Fruit fly (Drosophila melanogaster): ENCODE data around the gene r.

Gene r

dm6 chrX:16670691-16671481, 15.7 kb downstream of the r start (continued):
- no peak for TF ChIP-seq CG15479 (GFP tag; optimal IDR thresholded peaks at IDR 0.05)
- no peak for TF ChIP-seq Six4 (GFP tag; optimal IDR thresholded peaks at IDR 0.05)
- TF ChIP-seq CG13424 (tag; optimal IDR thresholded peaks at IDR 0.05) = peak; percentile 26
- no peak for TF ChIP-seq CG18764 (GFP tag; optimal IDR thresholded peaks at IDR 0.05)
- TF ChIP-seq CG30431 (GFP tag; optimal IDR thresholded peaks at IDR 0.05) = no peak
- TF ChIP-seq Deaf1 (tag; optimal IDR thresholded peaks at IDR 0.05) = no peak
- TF ChIP-seq E2f2 (GFP tag; IDR thresholded peaks at IDR 0.05) = no peak
- no peak for TF ChIP-seq run (tag; optimal IDR thresholded peaks at IDR 0.05)
- TF ChIP-seq Scr (GFP tag; IDR thresholded peaks at IDR 0.05; ENCODE audit: partially characterized antibody) = no peak
- no peak for TF ChIP-seq fd96Cb (tag; optimal IDR thresholded peaks at IDR 0.05)
- no peak for TF ChIP-seq seq (GFP tag; IDR thresholded peaks at IDR 0.05)
- TF ChIP-seq CG43689 (GFP tag; IDR thresholded peaks at IDR 0.05) = no peak
- no peak for TF ChIP-seq p53 (GFP tag; optimal IDR thresholded peaks at IDR 0.05)
- peak; percentile 10 for TF ChIP-seq Hand (GFP tag; optimal IDR thresholded peaks at IDR 0.05)
- no peak for TF ChIP-seq HLH54F (GFP tag; optimal IDR thresholded peaks at IDR 0.05)
- TF ChIP-seq usp (GFP tag; optimal IDR thresholded peaks at IDR 0.05) = no peak
- TF ChIP-seq prd (optimal IDR thresholded peaks at IDR 0.05) = no peak
- 0 out of 3 replicates have a peak, but pooled peaks have one; percentile 16 for TF ChIP-seq prd (GFP tag; IDR thresholded peaks at IDR 0.05)
- TF ChIP-seq CG15011 (GFP tag; optimal IDR thresholded peaks at IDR 0.05) = no peak
- no peak for TF ChIP-seq nerfin-1 (tag; optimal IDR thresholded peaks at IDR 0.05)
- no peak for TF ChIP-seq CG8290 (GFP tag; optimal IDR thresholded peaks at IDR 0.05)
- peak in 1 of 2 experiments; percentile 64 for TF ChIP-seq CG8290 (tag; optimal IDR thresholded peaks at IDR 0.05)
- no peak for TF ChIP-seq CG33213 (GFP tag; optimal IDR thresholded peaks at IDR 0.05)
- no peak for TF ChIP-seq sima (GFP tag; optimal IDR thresholded peaks at IDR 0.05)
- TF ChIP-seq lmd (GFP tag; IDR thresholded peaks at IDR 0.05) = peak; percentile 49; the same call in 1 of the 2 replicates
- TF ChIP-seq Bdp1 (GFP tag; optimal IDR thresholded peaks at IDR 0.05) = no peak
- no peak for TF ChIP-seq cg (GFP tag; optimal IDR thresholded peaks at IDR 0.05)
- peak; percentile 24; the same call in 1 of the 2 replicates for TF ChIP-seq Xrp1 (GFP tag; IDR thresholded peaks at IDR 0.05)
- 0 out of 2 replicates have a peak, but pooled peaks have one; percentile 17 for TF ChIP-seq CG14667 (GFP tag; IDR thresholded peaks at IDR 0.05)
- no peak for TF ChIP-seq CG13624 (GFP tag; optimal IDR thresholded peaks at IDR 0.05)
- TF ChIP-seq CG10431 (GFP tag; optimal IDR thresholded peaks at IDR 0.05) = no peak
- no peak for TF ChIP-seq CG8765 (GFP tag; IDR thresholded peaks at IDR 0.05)
- no peak for TF ChIP-seq ftz-f1 (GFP tag; optimal IDR thresholded peaks at IDR 0.05)
- TF ChIP-seq luna (GFP tag; optimal IDR thresholded peaks at IDR 0.05) = no peak
- no peak for TF ChIP-seq crp (GFP tag; optimal IDR thresholded peaks at IDR 0.05)
- no peak for TF ChIP-seq CG30020 (tag; optimal IDR thresholded peaks at IDR 0.05)
- no peak for TF ChIP-seq tna (GFP tag; IDR thresholded peaks at IDR 0.05; ENCODE audit: partially characterized antibody)
- no peak for TF ChIP-seq ERR (GFP tag; optimal IDR thresholded peaks at IDR 0.05)
- TF ChIP-seq tll (GFP tag; optimal IDR thresholded peaks at IDR 0.05) = no peak
- no peak for TF ChIP-seq CG31388 (GFP tag; optimal IDR thresholded peaks at IDR 0.05)
- TF ChIP-seq sna (GFP tag; IDR thresholded peaks at IDR 0.05; ENCODE audit: partially characterized antibody) = no peak
- no peak for TF ChIP-seq CG34376 (GFP tag; optimal IDR thresholded peaks at IDR 0.05)
- TF ChIP-seq CrebB (tag; optimal IDR thresholded peaks at IDR 0.05) = peak; percentile 15
- TF ChIP-seq sqz (GFP tag; optimal IDR thresholded peaks at IDR 0.05) = no peak
- no peak for TF ChIP-seq MTF-1 (GFP tag; optimal IDR thresholded peaks at IDR 0.05; ENCODE audit: borderline replicate concordance)
- TF ChIP-seq Gug (GFP tag; IDR thresholded peaks at IDR 0.05) = no peak
- no peak for TF ChIP-seq CG14014 (GFP tag; IDR thresholded peaks at IDR 0.05)
- TF ChIP-seq en (GFP tag; optimal IDR thresholded peaks at IDR 0.05) = no peak
- TF ChIP-seq Jarid2 (GFP tag; optimal IDR thresholded peaks at IDR 0.05) = no peak
- TF ChIP-seq Mad (GFP tag; optimal IDR thresholded peaks at IDR 0.05) = no peak
